Worm (Caenorhabditis elegans) whole organism, L4/young adult: ENCODE data around the gene ctsa-2.

Experiments
- W03F9.2 ChIP-seq: fragments of 150-350 bp; optimal IDR thresholded peaks from 2 replicates; lab custom pipeline; 2014; ENCODE audit warnings: missing biosample characterization, missing genetic modification characterization
- dao-5 ChIP-seq: sonication (generic microtip); optimal IDR thresholded peaks from 2 replicates; lab custom pipeline; 2016; ENCODE audit warnings: missing genotype, missing genetic modification characterization, moderate library complexity, missing compliant biosample characterization
- him-1 ChIP-seq: sonication (generic microtip); optimal IDR thresholded peaks from 2 replicates; lab custom pipeline; 2016; ENCODE audit warnings: missing genotype, missing genetic modification reagents, missing genetic modification characterization, missing compliant biosample characterization

ctsa-2 gene

ce11 chrX:6446564-6446963 lies 16.2 kb upstream of the ctsa-2 start, which contains the start of gene asp-14:
Gene asp-14 (minus strand): TSS chrX:6446664.
- no peak for TF ChIP-seq W03F9.2 (tag; lab: Kevin White, UChicago)
- no peak for TF ChIP-seq him-1 (tag; lab: Kevin White, UChicago)
- no peak for TF ChIP-seq dao-5 (tag; lab: Kevin White, UChicago)

- TF ChIP-seq dao-5 (tag; lab: Kevin White, UChicago) (no peak), W03F9.2 (tag; lab: Kevin White, UChicago) (no peak), him-1 (tag; lab: Kevin White, UChicago) (no peak)
These were observed 14.8 kb upstream of the ctsa-2 start for ce11 chrX:6445239-6445638.

ce11 chrX:6443373-6443772 lies 13.0 kb upstream of the ctsa-2 start, which contains the start of gene K10C2.7:
Gene K10C2.7 (minus strand): TSS chrX:6443473.
- TF ChIP-seq him-1 (tag; lab: Kevin White, UChicago) (no peak), dao-5 (tag; lab: Kevin White, UChicago) (no peak), W03F9.2 (tag; lab: Kevin White, UChicago) (no peak)

DNA sequence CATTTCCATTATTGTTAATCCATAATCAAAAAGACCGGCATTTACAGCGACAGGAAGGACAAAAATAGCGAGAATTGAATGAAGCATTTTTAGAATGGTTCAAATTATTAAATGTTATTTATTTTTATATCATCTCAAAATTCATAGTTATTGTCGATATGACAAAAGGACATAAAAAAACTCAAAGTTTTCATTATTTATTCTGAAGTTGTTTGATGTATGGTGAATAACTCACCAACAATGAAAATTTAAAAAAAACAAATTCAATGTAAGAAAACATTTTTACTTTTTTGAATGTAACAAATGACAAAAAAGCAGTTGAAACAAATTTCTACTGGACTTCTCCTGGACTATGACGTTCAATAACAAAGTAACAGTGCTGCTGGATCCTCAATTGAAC lies 10.1 kb upstream of the ctsa-2 start, which contains the start of gene K10C2.14:
TSS of gene K10C2.14 (minus strand) at position 101 of the 400 bp plus-strand sequence.
- TF ChIP-seq dao-5 (tag; lab: Kevin White, UChicago), result no peak
- no peak for TF ChIP-seq him-1 (tag; lab: Kevin White, UChicago)
- no peak for TF ChIP-seq W03F9.2 (tag; lab: Kevin White, UChicago)

ce11 chrX:6437545-6437944 lies 7.1 kb upstream of the ctsa-2 start, which contains the start of gene K10C2.8:
Gene K10C2.8 (minus strand): TSS chrX:6437645.
- TF ChIP-seq dao-5 (tag; lab: Kevin White, UChicago) (no peak), W03F9.2 (tag; lab: Kevin White, UChicago) (no peak), him-1 (tag; lab: Kevin White, UChicago) (no peak)

DNA sequence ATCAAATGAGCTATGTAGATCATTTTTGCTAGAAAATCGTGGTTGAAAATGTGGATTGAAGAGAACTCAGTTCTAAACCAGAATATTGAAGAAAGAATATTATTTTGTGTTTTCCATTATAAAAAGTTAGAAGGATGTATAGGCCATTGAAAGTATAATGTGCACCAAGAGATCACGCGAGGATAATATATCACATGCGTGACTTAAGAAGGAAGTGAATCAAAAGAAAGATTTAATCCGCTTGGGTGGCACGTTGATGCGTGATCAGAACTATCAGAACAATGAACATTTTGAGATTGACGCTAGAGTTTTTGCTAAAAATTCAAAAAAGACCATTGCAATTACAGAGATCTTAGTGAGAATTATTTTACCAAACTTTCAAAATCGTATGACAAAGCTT lies 5.4 kb upstream of the ctsa-2 start:
- TF ChIP-seq dao-5 (tag; lab: Kevin White, UChicago), result no peak
- no peak for TF ChIP-seq him-1 (tag; lab: Kevin White, UChicago)

DNA sequence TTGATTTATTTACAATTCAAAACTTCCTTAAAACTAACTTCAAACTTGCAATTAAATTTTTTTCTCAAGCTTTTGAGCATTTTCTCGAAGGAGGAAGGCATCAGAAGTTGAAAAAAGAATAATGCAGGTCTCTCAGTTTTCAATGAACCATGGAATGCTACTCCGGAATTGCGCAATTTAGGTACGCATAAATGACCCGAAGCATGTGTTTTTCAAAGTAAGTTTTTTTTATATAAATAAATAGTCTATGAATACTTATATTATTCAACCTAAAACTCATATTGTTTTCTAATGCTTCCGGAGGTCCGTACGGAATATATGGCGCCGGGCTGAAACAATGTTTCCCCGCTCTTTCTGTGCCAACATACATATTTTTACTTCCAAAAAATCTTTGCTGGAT lies 3.3 kb upstream of the ctsa-2 start, which contains the start of gene K10C2.2:
TSS of gene K10C2.2 (minus strand) at position 101 of the 400 bp plus-strand sequence.
- TF ChIP-seq him-1 (tag; lab: Kevin White, UChicago) (no peak), W03F9.2 (tag; lab: Kevin White, UChicago) (no peak), dao-5 (tag; lab: Kevin White, UChicago) (no peak)

ce11 chrX:6429552-6429951 lies 858 bp downstream of the ctsa-2 start:
- no peak for TF ChIP-seq dao-5 (tag; lab: Kevin White, UChicago)
- no peak for TF ChIP-seq W03F9.2 (tag; lab: Kevin White, UChicago)
- TF ChIP-seq him-1 (tag; lab: Kevin White, UChicago), result no peak

DNA sequence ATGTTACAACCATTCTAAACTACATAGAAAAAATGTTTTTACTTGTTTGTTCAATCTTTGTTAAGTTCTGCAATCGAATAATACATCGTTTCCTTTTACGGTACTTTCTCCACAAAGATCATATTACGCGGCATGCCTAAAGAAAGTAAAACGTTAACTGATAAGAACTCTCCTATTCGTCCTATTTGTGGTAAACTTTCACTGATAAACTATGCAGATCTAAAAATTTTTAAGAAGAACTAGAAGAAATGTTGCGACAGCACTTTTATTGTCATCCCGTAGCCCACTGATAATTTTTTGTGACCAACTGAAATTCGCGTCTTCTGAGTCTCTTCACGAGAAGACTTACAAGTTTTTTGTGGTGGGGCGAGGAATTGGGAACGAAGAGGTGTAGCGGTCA lies 3.3 kb downstream of the ctsa-2 start:
- TF ChIP-seq him-1 (tag; lab: Kevin White, UChicago), result no peak
- no peak for TF ChIP-seq W03F9.2 (tag; lab: Kevin White, UChicago)
- TF ChIP-seq dao-5 (tag; lab: Kevin White, UChicago), result no peak

- TF ChIP-seq him-1 (tag; lab: Kevin White, UChicago) (no peak), W03F9.2 (tag; lab: Kevin White, UChicago) (no peak), dao-5 (tag; lab: Kevin White, UChicago) (no peak)
These were observed 9.7 kb downstream of the ctsa-2 start, which contains the start of gene K10C2.12 for ce11 chrX:6420681-6421080. Gene K10C2.12 (minus strand): TSS chrX:6420781.

DNA sequence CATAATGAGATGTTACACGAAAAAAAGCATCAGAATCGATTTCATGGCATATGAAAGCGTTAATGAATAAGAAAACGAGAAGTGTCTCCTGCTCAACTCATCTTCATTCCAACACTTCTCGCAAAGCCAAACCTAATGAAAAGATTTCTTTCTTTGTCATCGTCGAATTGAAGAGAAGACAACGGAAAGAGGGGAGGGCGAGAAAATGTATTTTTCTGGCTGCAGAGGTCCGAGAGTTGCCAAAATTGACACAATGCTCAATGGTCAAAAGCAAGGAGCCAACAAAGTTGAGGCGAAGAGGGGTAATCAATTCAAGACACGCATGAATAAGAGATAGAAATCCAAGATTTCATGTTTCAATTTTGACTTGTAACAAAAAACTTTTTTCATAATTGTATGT lies 11.3 kb downstream of the ctsa-2 start:
- no peak for TF ChIP-seq dao-5 (tag; lab: Kevin White, UChicago)
- no peak for TF ChIP-seq W03F9.2 (tag; lab: Kevin White, UChicago)
- TF ChIP-seq him-1 (tag; lab: Kevin White, UChicago), result no peak

DNA sequence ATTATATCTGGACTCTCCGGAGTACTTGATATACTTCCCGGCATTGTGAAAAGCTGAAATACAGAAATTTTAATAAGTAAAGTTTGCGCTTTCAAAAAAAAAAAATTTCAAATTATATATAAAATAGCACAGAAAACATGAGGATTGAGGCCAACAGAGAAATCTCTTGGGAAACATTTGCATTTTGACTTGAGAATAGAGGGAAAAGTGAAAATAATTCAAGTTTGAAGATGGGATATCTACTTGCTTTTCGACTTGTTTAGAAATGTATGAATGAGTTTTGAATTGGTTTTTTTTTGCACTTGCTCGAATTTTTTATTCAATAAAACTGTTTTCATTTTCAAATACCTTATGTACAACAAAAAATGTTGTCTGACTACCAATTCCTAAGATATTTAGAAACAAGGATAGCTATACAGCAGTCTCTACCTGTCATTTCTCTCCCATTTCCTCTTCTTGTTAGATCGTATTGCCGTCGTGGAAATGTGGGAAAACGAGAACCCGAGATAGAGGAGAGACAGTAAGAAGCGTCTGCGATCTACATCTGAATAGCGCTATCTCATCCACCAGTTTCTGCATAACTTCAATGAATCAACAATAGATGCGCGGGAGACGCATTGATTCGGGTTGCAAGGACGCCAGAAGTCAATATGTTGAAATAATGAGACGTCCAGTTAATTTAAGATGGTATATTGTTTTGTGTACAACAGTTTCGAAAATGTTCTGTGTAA lies 13.9 kb downstream of the ctsa-2 start, which contains the start of gene T22E5.6:
TSS of gene T22E5.6 (minus strand) at position 51 of the 731 bp plus-strand sequence.
- TF ChIP-seq dao-5 (tag; lab: Kevin White, UChicago), result no peak
- TF ChIP-seq him-1 (tag; lab: Kevin White, UChicago), result no peak
- no peak for TF ChIP-seq W03F9.2 (tag; lab: Kevin White, UChicago)

ce11 chrX:6413583-6413982 lies 16.8 kb downstream of the ctsa-2 start:
- no peak for TF ChIP-seq dao-5 (tag; lab: Kevin White, UChicago)
- no peak for TF ChIP-seq him-1 (tag; lab: Kevin White, UChicago)
- TF ChIP-seq W03F9.2 (tag; lab: Kevin White, UChicago), result no peak
